Fruit fly (Drosophila melanogaster): ENCODE data around the gene CG9004.

Gene CG9004

DNA sequence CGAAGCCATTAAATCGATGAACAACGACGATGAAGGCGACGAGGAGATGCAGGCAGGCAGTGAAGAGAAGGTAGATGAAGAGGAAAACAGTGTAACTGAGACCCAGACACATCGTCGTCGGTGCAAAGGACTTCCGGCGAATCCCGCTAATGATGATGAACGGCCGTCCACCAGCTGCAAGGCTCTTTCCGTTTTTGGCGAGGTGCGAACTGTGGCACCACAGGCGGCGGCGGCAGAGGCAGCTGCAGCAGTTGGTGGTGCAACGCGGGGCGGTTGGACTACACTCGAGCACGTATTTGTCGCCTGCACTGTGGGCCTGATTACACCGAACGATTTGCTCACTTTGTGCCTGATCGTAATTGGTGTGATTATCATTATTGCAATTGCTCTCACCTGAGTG is 34.4 kb downstream of the CG9004 start:
- no peak for TF ChIP-seq CG31627 (GFP tag; optimal IDR thresholded peaks at IDR 0.05)
- TF ChIP-seq CG6163 (GFP tag; IDR thresholded peaks at IDR 0.05): peak; percentile 35; the same call in 1 of the 3 replicates

DNA sequence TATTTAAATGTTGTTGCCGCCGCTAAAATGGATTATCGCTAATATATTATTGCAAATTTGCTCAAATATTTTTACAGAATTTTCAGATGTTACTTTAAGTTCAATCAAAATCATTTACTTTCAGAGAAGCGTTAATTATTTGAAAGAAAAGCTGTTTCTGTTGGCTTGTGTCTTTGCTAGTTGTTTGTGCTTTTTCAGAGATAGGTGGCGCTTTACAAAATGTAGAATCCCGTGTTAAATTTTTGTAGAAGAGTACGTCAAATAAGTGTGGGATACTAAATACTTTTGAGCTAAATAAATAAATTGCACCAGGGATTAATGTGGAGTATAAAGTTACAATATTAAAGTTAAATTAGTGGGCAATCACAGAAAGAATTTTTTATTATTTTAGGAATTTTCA is 35.8 kb downstream of the CG9004 start:
- no peak for TF ChIP-seq svp (GFP tag)
- TF ChIP-seq CG8119 (GFP tag; IDR thresholded peaks at IDR 0.05): no peak
- no peak for TF ChIP-seq CG15336 (GFP tag; IDR thresholded peaks at IDR 0.05)
- no peak for TF ChIP-seq CG3032 (tag; optimal IDR thresholded peaks at IDR 0.05)
- TF ChIP-seq fd59A (GFP tag; optimal IDR thresholded peaks at IDR 0.05): no peak
- no peak for TF ChIP-seq CG32006 (GFP tag; optimal IDR thresholded peaks at IDR 0.05)
- no peak for TF ChIP-seq Eip75B (GFP tag; optimal IDR thresholded peaks at IDR 0.05)
- TF ChIP-seq Eip93F (GFP tag; optimal IDR thresholded peaks at IDR 0.05): no peak
- TF ChIP-seq CG16779 (tag; optimal IDR thresholded peaks at IDR 0.05): no peak
- no peak for TF ChIP-seq CG6163 (GFP tag; IDR thresholded peaks at IDR 0.05)
- no peak for TF ChIP-seq esn (GFP tag; optimal IDR thresholded peaks at IDR 0.05)
- no peak for TF ChIP-seq vri (GFP tag; optimal IDR thresholded peaks at IDR 0.05)
- no peak for TF ChIP-seq Sox14 (GFP tag; optimal IDR thresholded peaks at IDR 0.05)
- TF ChIP-seq acj6 (GFP tag; optimal IDR thresholded peaks at IDR 0.05): no peak
- no peak for TF ChIP-seq CG11902 (GFP tag; optimal IDR thresholded peaks at IDR 0.05)
- no peak for TF ChIP-seq Met (GFP tag; optimal IDR thresholded peaks at IDR 0.05)

dm6 chr3L:2410869-2411268 is 37.3 kb downstream of the CG9004 start:
- TF ChIP-seq CG6163 (GFP tag; IDR thresholded peaks at IDR 0.05) (peak; percentile 38; the same call in 1 of the 3 replicates), spab (GFP tag; optimal IDR thresholded peaks at IDR 0.05) (no peak), Ets21C (GFP tag; optimal IDR thresholded peaks at IDR 0.05) (no peak), net (GFP tag; optimal IDR thresholded peaks at IDR 0.05) (no peak), Sox15 (GFP tag; optimal IDR thresholded peaks at IDR 0.05) (no peak), Eip78C (GFP tag) (peak; percentile 94), vri (GFP tag; optimal IDR thresholded peaks at IDR 0.05) (no peak), CG34406 (GFP tag; optimal IDR thresholded peaks at IDR 0.05) (peak; percentile 22), Eip93F (GFP tag; optimal IDR thresholded peaks at IDR 0.05) (peak; percentile 27), CG15336 (GFP tag; IDR thresholded peaks at IDR 0.05) (peak; percentile 57), svp (GFP tag) (no peak), CG6792 (GFP tag; optimal IDR thresholded peaks at IDR 0.05) (peak; percentile 5), Smox (GFP tag; optimal IDR thresholded peaks at IDR 0.05) (peak; percentile 2), CG6276 (GFP tag; optimal IDR thresholded peaks at IDR 0.05) (peak; percentile 45), CG11294 (GFP tag; IDR thresholded peaks at IDR 0.05) (no peak), CG8632 (GFP tag; optimal IDR thresholded peaks at IDR 0.05) (peak; percentile 24), Hr39 (GFP tag; optimal IDR thresholded peaks at IDR 0.05) (no peak), pdm3 (GFP tag; optimal IDR thresholded peaks at IDR 0.05) (peak; percentile 29), CG8319 (GFP tag; optimal IDR thresholded peaks at IDR 0.05) (peak; percentile 8), acj6 (GFP tag; optimal IDR thresholded peaks at IDR 0.05) (peak; percentile 48), eg (GFP tag; IDR thresholded peaks at IDR 0.05) (peak; percentile 69; the same call in 2 of the 3 replicates), topi (GFP tag; optimal IDR thresholded peaks at IDR 0.05) (peak; percentile 69), fd85E (GFP tag; optimal IDR thresholded peaks at IDR 0.05) (no peak), CG11762 (GFP tag; optimal IDR thresholded peaks at IDR 0.05; ENCODE audit: insufficient read depth) (peak; percentile 39), lz (GFP tag; optimal IDR thresholded peaks at IDR 0.05) (no peak), cyc (GFP tag; optimal IDR thresholded peaks at IDR 0.05) (peak; percentile 49), esn (GFP tag; optimal IDR thresholded peaks at IDR 0.05) (peak; percentile 16), Hr4 (GFP tag; optimal IDR thresholded peaks at IDR 0.05) (peak; percentile 57), CG16779 (tag; optimal IDR thresholded peaks at IDR 0.05) (no peak), CG7368 (GFP tag; optimal IDR thresholded peaks at IDR 0.05) (peak; percentile 68), CG10631 (GFP tag; optimal IDR thresholded peaks at IDR 0.05) (no peak), fd59A (GFP tag; optimal IDR thresholded peaks at IDR 0.05) (no peak), CG6854 (GFP tag; optimal IDR thresholded peaks at IDR 0.05) (no peak), CG8119 (GFP tag; IDR thresholded peaks at IDR 0.05) (peak; percentile 73), fkh (GFP tag; optimal IDR thresholded peaks at IDR 0.05) (no peak), Ets96B (tag; optimal IDR thresholded peaks at IDR 0.05) (peak; percentile 55), Lpt (GFP tag; optimal IDR thresholded peaks at IDR 0.05) (no peak), OdsH (GFP tag; optimal IDR thresholded peaks at IDR 0.05) (peak; percentile 39), salr (GFP tag; optimal IDR thresholded peaks at IDR 0.05) (peak in 1 of 2 experiments; percentile 19), dac (GFP tag; optimal IDR thresholded peaks at IDR 0.05) (no peak), CG32006 (GFP tag; optimal IDR thresholded peaks at IDR 0.05) (peak; percentile 42), dsx (GFP tag; optimal IDR thresholded peaks at IDR 0.05; ENCODE audit: poor library complexity, severe bottlenecking) (peak; percentile 6)

Data from whole organism, prepupa.